Worm (Caenorhabditis elegans) whole organism, L2 larva: ENCODE data around the gene twk-26.

Experiments
- R02D3.7 ChIP-seq: fragments of 150-350 bp; optimal IDR thresholded peaks from 2 replicates; lab custom pipeline; 2014; ENCODE audit warnings: missing biosample characterization, missing genetic modification characterization
- ZK546.5 ChIP-seq: sonication (generic microtip); optimal IDR thresholded peaks from 2 replicates; lab custom pipeline; 2017; ENCODE audit warnings: missing biosample characterization, missing genetic modification characterization
- blmp-1 ChIP-seq: sonication (generic microtip); optimal IDR thresholded peaks from 2 replicates; lab custom pipeline; 2017; ENCODE audit warnings: missing genetic modification characterization, mild to moderate bottlenecking, missing compliant biosample characterization, antibody characterized with exemption, moderate library complexity; ENCODE audit not compliant: insufficient read depth
- lin-39 ChIP-seq: fragments of 150-350 bp; optimal IDR thresholded peaks from 2 replicates; lab custom pipeline; 2014; ENCODE audit warnings: missing biosample characterization, missing genetic modification reagents, missing genetic modification characterization
- mbf-1 ChIP-seq: sonication (generic microtip); optimal IDR thresholded peaks from 2 replicates; lab custom pipeline; 2017; ENCODE audit warnings: missing biosample characterization, missing genetic modification characterization
- nhr-25 ChIP-seq: fragments of 150-350 bp; sonication (generic microtip); optimal IDR thresholded peaks from 3 replicates; lab custom pipeline; 2014; ENCODE audit warnings: missing biosample characterization, missing genetic modification characterization
- sma-9 ChIP-seq, 2 experiments: fragments of 150-350 bp in 1 of 2; sonication (generic microtip) in 1 of 2; optimal IDR thresholded peaks; 2 replicates each; lab custom pipeline; 2014 to 2016; ENCODE audit warnings: missing genetic modification characterization in 2 of 2, mild to moderate bottlenecking in 1 of 2, missing biosample characterization in 1 of 2, missing compliant biosample characterization in 1 of 2, missing genetic modification reagents in 1 of 2, moderate library complexity in 1 of 2
- snpc-4 ChIP-seq: fragments of 150-350 bp; optimal IDR thresholded peaks from 2 replicates; lab custom pipeline; 2014; ENCODE audit warnings: missing biosample characterization, missing genetic modification characterization
- unc-62 ChIP-seq: fragments of 150-350 bp; optimal IDR thresholded peaks from 2 replicates; lab custom pipeline; 2014; ENCODE audit warnings: missing biosample characterization, missing genetic modification reagents, missing genetic modification characterization
- ztf-11 ChIP-seq: sonication (generic microtip); optimal IDR thresholded peaks from 2 replicates; lab custom pipeline; 2017; ENCODE audit warnings: missing biosample characterization, missing genetic modification characterization
- ztf-4 ChIP-seq: fragments of 150-350 bp; optimal IDR thresholded peaks from 2 replicates; lab custom pipeline; 2014; ENCODE audit warnings: missing biosample characterization, missing genetic modification characterization

DNA sequence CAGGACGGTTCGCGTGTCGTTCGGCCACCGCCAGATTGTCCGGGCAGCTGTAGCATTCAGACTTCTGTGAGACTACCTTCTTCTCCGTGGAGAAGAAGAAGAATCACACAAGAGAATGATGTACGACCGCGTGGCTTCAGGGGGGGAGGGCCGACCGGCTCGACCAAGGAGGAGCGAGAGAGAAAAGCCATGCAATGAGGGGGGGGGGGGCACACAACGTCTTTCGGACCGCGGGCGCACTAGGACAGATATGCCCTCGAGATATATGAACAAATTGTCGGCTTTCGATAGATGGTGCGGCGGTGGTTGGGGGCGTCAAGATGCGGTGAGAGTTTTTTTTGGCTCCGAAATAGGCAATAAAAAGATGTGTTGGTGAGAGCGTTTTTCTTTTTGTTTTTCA, 14.0 kb downstream of the twk-26 start:
- TF ChIP-seq unc-62 (GFP tag; lab: Kevin White, UChicago) (no peak), sma-9 (GFP tag; optimal IDR thresholded peaks at IDR 0.05; lab: Kevin White, UChicago) (no peak), sma-9 (tag; optimal IDR thresholded peaks at IDR 0.05; lab: Kevin White, UChicago) (no peak), mbf-1 (tag; lab: Kevin White, UChicago) (no peak), snpc-4 (tag; lab: Kevin White, UChicago) (no peak), ZK546.5 (tag; lab: Kevin White, UChicago) (no peak), ztf-11 (no peak), blmp-1 (tag; lab: Kevin White, UChicago) (no peak), lin-39 (no peak), ztf-4 (tag; lab: Kevin White, UChicago) (no peak), R02D3.7 (tag; lab: Kevin White, UChicago) (no peak), nhr-25 (tag; lab: Kevin White, UChicago) (no peak)
